4 fruit fly cellular contexts compared by ENCODE assay signal in genomic region chr3L:10354377-10355208, dm6.
TF ChIP-seq lines count a peak whose summit lies in the region.

No protein-coding gene starts in this region.

- TF ChIP-seq CTCF in whole organism, embryonic (GFP tag; optimal IDR thresholded peaks at IDR 0.05; lab: Kevin White, UChicago) = no peak

TF ChIP-seq in whole organism, adult, 20 proteins besides CTCF, POLR2A, EP300 and RAD21:
- TF ChIP-seq kay (GFP tag; lab: Kevin White, UChicago; ENCODE audit: borderline replicate concordance) (peak; percentile 82), Crg-1 (GFP tag; optimal IDR thresholded peaks at IDR 0.05; lab: Kevin White, UChicago) (no peak), ovo (GFP tag; optimal IDR thresholded peaks at IDR 0.05; lab: Kevin White, UChicago) (peak; percentile 5), tj (GFP tag; optimal IDR thresholded peaks at IDR 0.05; lab: Kevin White, UChicago) (peak; percentile 34), CG11617 (GFP tag; optimal IDR thresholded peaks at IDR 0.05; lab: Kevin White, UChicago) (no peak), toe (GFP tag; optimal IDR thresholded peaks at IDR 0.05; lab: Kevin White, UChicago) (peak; percentile 9), CG7045 (GFP tag; optimal IDR thresholded peaks at IDR 0.05; lab: Kevin White, UChicago) (peak; percentile 25)

TF ChIP-seq in whole organism, embryonic, 481 proteins besides CTCF, POLR2A, EP300 and RAD21 (continues in another document):
- TF ChIP-seq h (optimal IDR thresholded peaks at IDR 0.05; lab: Kevin White, UChicago) (no peak), Xbp1 (GFP tag; optimal IDR thresholded peaks at IDR 0.05; lab: Kevin White, UChicago) (no peak), CG12769 (tag; optimal IDR thresholded peaks at IDR 0.05; lab: Kevin White, UChicago) (no peak), CG7556 (GFP tag; optimal IDR thresholded peaks at IDR 0.05; lab: Kevin White, UChicago) (peak; percentile 13), Meics (GFP tag; optimal IDR thresholded peaks at IDR 0.05; lab: Kevin White, UChicago) (no peak), Ada2b (GFP tag; IDR thresholded peaks at IDR 0.05; lab: Robert Waterston, UW) (no peak), CG16863 (GFP tag; optimal IDR thresholded peaks at IDR 0.05; lab: Kevin White, UChicago) (no peak), mld (GFP tag; IDR thresholded peaks at IDR 0.05; lab: Robert Waterston, UW; ENCODE audit: partially characterized antibody) (no peak), CG17802 (tag; optimal IDR thresholded peaks at IDR 0.05; lab: Kevin White, UChicago) (no peak), CHES-1-like (GFP tag; optimal IDR thresholded peaks at IDR 0.05; lab: Kevin White, UChicago) (peak; percentile 11), Fer3 (tag; optimal IDR thresholded peaks at IDR 0.05; lab: Kevin White, UChicago) (no peak), CG1233 (GFP tag; optimal IDR thresholded peaks at IDR 0.05; lab: Kevin White, UChicago) (peak; percentile 12), dmrt99B (tag; optimal IDR thresholded peaks at IDR 0.05; lab: Kevin White, UChicago) (peak; percentile 19), Doc3 (GFP tag; IDR thresholded peaks at IDR 0.05; lab: Robert Waterston, UW; ENCODE audit: partially characterized antibody) (no peak), HLH4C (GFP tag; IDR thresholded peaks at IDR 0.05; lab: Robert Waterston, UW; ENCODE audit: partially characterized antibody) (no peak), CG18476 (GFP tag; optimal IDR thresholded peaks at IDR 0.05; lab: Kevin White, UChicago) (no peak), pzg (GFP tag; optimal IDR thresholded peaks at IDR 0.05; lab: Kevin White, UChicago) (no peak), pnt (GFP tag; optimal IDR thresholded peaks at IDR 0.05; lab: Kevin White, UChicago) (no peak), ac (GFP tag; optimal IDR thresholded peaks at IDR 0.05; lab: Kevin White, UChicago) (no peak), CoRest (tag; optimal IDR thresholded peaks at IDR 0.05; lab: Kevin White, UChicago) (peak; percentile 7), Sox102F (GFP tag; optimal IDR thresholded peaks at IDR 0.05; lab: Kevin White, UChicago) (peak; percentile 31), CG11504 (tag; optimal IDR thresholded peaks at IDR 0.05; lab: Kevin White, UChicago) (peak; percentile 50), row (GFP tag; IDR thresholded peaks at IDR 0.05; lab: Robert Waterston, UW) (peak; percentile 26; the same call in 1 of the 3 replicates), twi (tag; optimal IDR thresholded peaks at IDR 0.05; lab: Kevin White, UChicago) (no peak), al (GFP tag; IDR thresholded peaks at IDR 0.05; lab: Robert Waterston, UW) (no peak), CG34422 (GFP tag; IDR thresholded peaks at IDR 0.05; lab: Robert Waterston, UW) (no peak), Drgx (GFP tag; IDR thresholded peaks at IDR 0.05; lab: Robert Waterston, UW) (no peak), chm (GFP tag; IDR thresholded peaks at IDR 0.05; lab: Robert Waterston, UW) (0 out of 2 replicates have a peak, but pooled peaks have one; percentile 30), CG7372 (GFP tag; IDR thresholded peaks at IDR 0.05; lab: Robert Waterston, UW) (no peak)

TF ChIP-seq in whole organism, prepupa, 60 proteins besides CTCF, POLR2A, EP300 and RAD21 (continues in another document):
- TF ChIP-seq Eip75B (GFP tag; optimal IDR thresholded peaks at IDR 0.05; lab: Kevin White, UChicago) = no peak
- peak; percentile 55 for TF ChIP-seq CG32006 (GFP tag; optimal IDR thresholded peaks at IDR 0.05; lab: Kevin White, UChicago)
- TF ChIP-seq Lpt (GFP tag; optimal IDR thresholded peaks at IDR 0.05; lab: Kevin White, UChicago) = no peak
- no peak for TF ChIP-seq CG7368 (GFP tag; optimal IDR thresholded peaks at IDR 0.05; lab: Kevin White, UChicago)
- TF ChIP-seq CG1621 (tag; optimal IDR thresholded peaks at IDR 0.05; lab: Kevin White, UChicago) = no peak
- peak; percentile 50 for TF ChIP-seq svp (GFP tag; lab: Kevin White, UChicago)
- no peak for TF ChIP-seq cyc (GFP tag; optimal IDR thresholded peaks at IDR 0.05; lab: Kevin White, UChicago)
- no peak for TF ChIP-seq Smox (GFP tag; optimal IDR thresholded peaks at IDR 0.05; lab: Kevin White, UChicago)
- TF ChIP-seq CG10669 (GFP tag; optimal IDR thresholded peaks at IDR 0.05; lab: Kevin White, UChicago) = no peak
- peak; percentile 4 for TF ChIP-seq achi (GFP tag; optimal IDR thresholded peaks at IDR 0.05; lab: Kevin White, UChicago)
- TF ChIP-seq CG6854 (GFP tag; optimal IDR thresholded peaks at IDR 0.05; lab: Kevin White, UChicago) = no peak
- peak; percentile 65 for TF ChIP-seq Eip78C (GFP tag; lab: Kevin White, UChicago)
- no peak for TF ChIP-seq OdsH (GFP tag; optimal IDR thresholded peaks at IDR 0.05; lab: Kevin White, UChicago)
- no peak for TF ChIP-seq CG8632 (GFP tag; optimal IDR thresholded peaks at IDR 0.05; lab: Kevin White, UChicago)
- no peak for TF ChIP-seq CG31627 (GFP tag; optimal IDR thresholded peaks at IDR 0.05; lab: Kevin White, UChicago)
- no peak for TF ChIP-seq dsx (GFP tag; optimal IDR thresholded peaks at IDR 0.05; lab: Kevin White, UChicago; ENCODE audit: poor library complexity, severe bottlenecking)
- peak; percentile 94 for TF ChIP-seq fkh (GFP tag; optimal IDR thresholded peaks at IDR 0.05; lab: Kevin White, UChicago)
- peak; percentile 2 for TF ChIP-seq CG10631 (GFP tag; optimal IDR thresholded peaks at IDR 0.05; lab: Kevin White, UChicago)
- peak; percentile 37; the same call in 2 of the 3 replicates for TF ChIP-seq eg (GFP tag; IDR thresholded peaks at IDR 0.05; lab: Robert Waterston, UW)
- TF ChIP-seq acj6 (GFP tag; optimal IDR thresholded peaks at IDR 0.05; lab: Kevin White, UChicago) = peak; percentile 7
- TF ChIP-seq CG6163 (GFP tag; IDR thresholded peaks at IDR 0.05; lab: Robert Waterston, UW) = 0 out of 3 replicates have a peak, but pooled peaks have one; percentile 24
- TF ChIP-seq CG6792 (GFP tag; optimal IDR thresholded peaks at IDR 0.05; lab: Kevin White, UChicago) = no peak
- no peak for TF ChIP-seq CG15336 (GFP tag; IDR thresholded peaks at IDR 0.05; lab: Robert Waterston, UW)
- no peak for TF ChIP-seq ss (GFP tag; optimal IDR thresholded peaks at IDR 0.05; lab: Kevin White, UChicago)
- peak; percentile 16 for TF ChIP-seq CG4318 (GFP tag; optimal IDR thresholded peaks at IDR 0.05; lab: Kevin White, UChicago)
- TF ChIP-seq Sox15 (GFP tag; optimal IDR thresholded peaks at IDR 0.05; lab: Kevin White, UChicago) = no peak
- no peak for TF ChIP-seq CG34406 (GFP tag; optimal IDR thresholded peaks at IDR 0.05; lab: Kevin White, UChicago)
- no peak for TF ChIP-seq Eip93F (GFP tag; optimal IDR thresholded peaks at IDR 0.05; lab: Kevin White, UChicago)
- no peak for TF ChIP-seq fd59A (GFP tag; optimal IDR thresholded peaks at IDR 0.05; lab: Kevin White, UChicago)
- no peak for TF ChIP-seq esn (GFP tag; optimal IDR thresholded peaks at IDR 0.05; lab: Kevin White, UChicago)
- TF ChIP-seq CG6276 (GFP tag; optimal IDR thresholded peaks at IDR 0.05; lab: Kevin White, UChicago) = no peak

TF ChIP-seq in whole organism, pupa, 21 proteins besides CTCF, POLR2A, EP300 and RAD21:
- peak; percentile 22 for TF ChIP-seq CG14655 (GFP tag; optimal IDR thresholded peaks at IDR 0.05; lab: Kevin White, UChicago)
- peak; percentile 7 for TF ChIP-seq CG17806 (tag; optimal IDR thresholded peaks at IDR 0.05; lab: Kevin White, UChicago)
- TF ChIP-seq Pif1A (GFP tag; optimal IDR thresholded peaks at IDR 0.05; lab: Kevin White, UChicago) = peak; percentile 3
- TF ChIP-seq CG9948 (tag; optimal IDR thresholded peaks at IDR 0.05; lab: Kevin White, UChicago) = peak; percentile 8
- no peak for TF ChIP-seq gl (tag; optimal IDR thresholded peaks at IDR 0.05; lab: Kevin White, UChicago)
- TF ChIP-seq CG4496 (GFP tag; IDR thresholded peaks at IDR 0.05; lab: Robert Waterston, UW) = 0 out of 3 replicates have a peak, but pooled peaks have one; percentile 34
- peak; percentile 1 for TF ChIP-seq CG8159 (tag; optimal IDR thresholded peaks at IDR 0.05; lab: Kevin White, UChicago)
- no peak for TF ChIP-seq rn (GFP tag; IDR thresholded peaks at IDR 0.05; lab: Robert Waterston, UW)
- peak; percentile 61; the same call in 2 of the 3 replicates for TF ChIP-seq fd96Ca (GFP tag; IDR thresholded peaks at IDR 0.05; lab: Robert Waterston, UW)
